Worm (Caenorhabditis elegans): Measurements from ENCODE around the gene Y37E11B.1.

Gene Y37E11B.1

ce11 chrIV:3548315-3548714, 31.1 kb upstream of the Y37E11B.1 start (continued):
- TF ChIP-seq T26A8.4 (GFP tag; IDR thresholded peaks at IDR 0.05) = peak; percentile 36; the same call in 1 of the 2 replicates

ce11 chrIV:3551777-3552462, 27.5 kb upstream of the Y37E11B.1 start:
- TF ChIP-seq nhr-102 (tag; optimal IDR thresholded peaks at IDR 0.05) (peak; percentile 61), nhr-6 (tag; optimal IDR thresholded peaks at IDR 0.05) (peak; percentile 52), lin-38 (GFP tag; IDR thresholded peaks at IDR 0.05) (peak; percentile 85), dve-1 (tag; optimal IDR thresholded peaks at IDR 0.05; ENCODE audit: insufficient read depth) (no peak), skn-1 (tag; optimal IDR thresholded peaks at IDR 0.05) (no peak), unc-39 (tag; optimal IDR thresholded peaks at IDR 0.05) (no peak), fos-1 (tag; optimal IDR thresholded peaks at IDR 0.05) (no peak), F44E2.7 (GFP tag; IDR thresholded peaks at IDR 0.05) (0 out of 2 replicates have a peak, but pooled peaks have one; percentile 7), pha-4 (GFP tag; IDR thresholded peaks at IDR 0.05) (peak; percentile 89), pha-4 (tag; optimal IDR thresholded peaks at IDR 0.05) (no peak), F49E8.2 (tag; optimal IDR thresholded peaks at IDR 0.05; ENCODE audit: borderline replicate concordance) (peak; percentile 17), lin-39 (tag; optimal IDR thresholded peaks at IDR 0.05) (no peak), mxl-3 (GFP tag; optimal IDR thresholded peaks at IDR 0.05) (peak; percentile 13), aly-2 (tag; optimal IDR thresholded peaks at IDR 0.05) (no peak), rbr-2 (tag; optimal IDR thresholded peaks at IDR 0.05) (peak; percentile 76), hmg-1.1 (GFP tag; IDR thresholded peaks at IDR 0.05) (peak; percentile 83), ceh-32 (tag; optimal IDR thresholded peaks at IDR 0.05; ENCODE audit: poor library complexity) (no peak), daf-16 (GFP tag; optimal IDR thresholded peaks at IDR 0.05) (peak; percentile 2 to 67), daf-16 (tag; optimal IDR thresholded peaks at IDR 0.05) (peak; percentile 41), F26F4.8 (GFP tag; conservative IDR thresholded peaks at IDR 0.05) (peak; percentile 88), aha-1 (tag) (peak; percentile 70), ceh-44 (GFP tag; IDR thresholded peaks at IDR 0.05) (peak; percentile 73; the same call in 1 of the 2 replicates), lir-3 (tag; optimal IDR thresholded peaks at IDR 0.05) (peak; percentile 22), vab-7 (GFP tag; IDR thresholded peaks at IDR 0.05) (peak; percentile 76), ceh-20 (GFP tag; IDR thresholded peaks at IDR 0.05) (0 out of 2 replicates have a peak, but pooled peaks have one; percentile 41), ces-1 (GFP tag; optimal IDR thresholded peaks at IDR 0.05) (no peak), nhr-77 (tag; optimal IDR thresholded peaks at IDR 0.05) (no peak), nhr-11 (tag; optimal IDR thresholded peaks at IDR 0.05) (no peak), nhr-237 (tag; optimal IDR thresholded peaks at IDR 0.05) (no peak), fkh-10 (GFP tag; optimal IDR thresholded peaks at IDR 0.05) (no peak), zip-2 (tag; optimal IDR thresholded peaks at IDR 0.05) (peak; percentile 24), nhr-28 (tag; optimal IDR thresholded peaks at IDR 0.05) (peak; percentile 19), Y5F2A.4 (GFP tag; optimal IDR thresholded peaks at IDR 0.05) (peak; percentile 30), spr-1 (tag; optimal IDR thresholded peaks at IDR 0.05) (peak; percentile 63), R02D3.7 (tag; optimal IDR thresholded peaks at IDR 0.05) (no peak), nhr-111 (GFP tag; optimal IDR thresholded peaks at IDR 0.05) (peak; percentile 56), madf-9 (GFP tag; conservative IDR thresholded peaks at IDR 0.05) (peak; percentile 78), ceh-82 (tag; optimal IDR thresholded peaks at IDR 0.05) (no peak), dmd-6 (GFP tag; IDR thresholded peaks at IDR 0.05) (peak; percentile 64), T20F7.1 (GFP tag; optimal IDR thresholded peaks at IDR 0.05) (no peak), ztf-11 (tag; optimal IDR thresholded peaks at IDR 0.05) (no peak), dmd-8 (GFP tag; IDR thresholded peaks at IDR 0.05) (peak; percentile 84), nhr-76 (tag; optimal IDR thresholded peaks at IDR 0.05) (no peak), madf-5 (GFP tag; IDR thresholded peaks at IDR 0.05) (peak; percentile 58 to 82; a peak in 2 of 4 replicates), nhr-25 (tag; optimal IDR thresholded peaks at IDR 0.05; ENCODE audit: borderline replicate concordance, insufficient read depth) (no peak), F10B5.3 (tag; optimal IDR thresholded peaks at IDR 0.05) (no peak), nhr-48 (tag; optimal IDR thresholded peaks at IDR 0.05) (peak; percentile 45), Y48G9A.11 (GFP tag; IDR thresholded peaks at IDR 0.05) (peak; percentile 55; the same call in 1 of the 2 replicates)
